Fruit fly (Drosophila melanogaster) whole organism, embryonic: ENCODE measurements around the gene CG13670.

Experiments
- Abd-B ChIP-seq: fragments of 200-800 bp; sonication (Bioruptor generic); optimal IDR thresholded peaks from 2 replicates; lab custom pipeline; 2018; ENCODE audit warnings: missing biosample characterization, mild to moderate bottlenecking, missing genetic modification characterization, moderate library complexity
- CG11093 ChIP-seq: fragments of 200-800 bp; sonication (Bioruptor generic); IDR thresholded peaks from 3 replicates; pipeline ENCODE4 v1.3.6; 2022; ENCODE audit warnings: missing biosample characterization, missing genetic modification characterization
- CG12155 ChIP-seq: fragments of 200-800 bp; sonication (Bioruptor generic); optimal IDR thresholded peaks from 3 replicates; lab custom pipeline; 2016; ENCODE audit warnings: missing biosample characterization, missing genetic modification characterization
- CG13287 ChIP-seq: fragments of 200-800 bp; sonication (Bioruptor generic); IDR thresholded peaks from 2 replicates; pipeline ENCODE4 v1.3.6; 2022; ENCODE audit warnings: missing biosample characterization, missing genetic modification characterization; ENCODE audit not compliant: partially characterized antibody
- CG13296 ChIP-seq: fragments of 200-800 bp; sonication (Bioruptor generic); optimal IDR thresholded peaks from 3 replicates; lab custom pipeline; 2018; ENCODE audit warnings: missing biosample characterization, mild to moderate bottlenecking, missing genetic modification characterization
- CG15696 ChIP-seq: fragments of 200-800 bp; sonication (Bioruptor generic); optimal IDR thresholded peaks from 2 replicates; lab custom pipeline; 2019; ENCODE audit warnings: missing biosample characterization, mild to moderate bottlenecking, missing genetic modification characterization, moderate library complexity
- CG1602 ChIP-seq: fragments of 200-800 bp; sonication (Bioruptor generic); optimal IDR thresholded peaks from 3 replicates; lab custom pipeline; 2016; ENCODE audit warnings: missing biosample characterization, missing genetic modification characterization
- CG18011 ChIP-seq: fragments of 200-800 bp; sonication (Bioruptor generic); optimal IDR thresholded peaks from 2 replicates; lab custom pipeline; 2017; ENCODE audit warnings: missing biosample characterization, missing genetic modification characterization, mild to moderate bottlenecking, moderate library complexity, missing genotype
- CG18262 ChIP-seq: fragments of 200-800 bp; optimal IDR thresholded peaks from 3 replicates; lab custom pipeline; 2019; ENCODE audit warnings: missing biosample characterization, mild to moderate bottlenecking, missing genetic modification characterization, moderate library complexity
- CG32767 ChIP-seq: fragments of 200-800 bp; sonication (Bioruptor generic); IDR thresholded peaks from 2 replicates; pipeline ENCODE4 v1.3.6; 2022; ENCODE audit warnings: missing biosample characterization, missing genetic modification characterization
- CG34224 ChIP-seq: fragments of 200-800 bp; sonication (Bioruptor generic); IDR thresholded peaks from 3 replicates; pipeline ENCODE4 v1.3.6; 2022; ENCODE audit warnings: missing biosample characterization, missing genetic modification characterization; ENCODE audit not compliant: partially characterized antibody
- CG4282 ChIP-seq: fragments of 200-800 bp; sonication (Bioruptor generic); optimal IDR thresholded peaks from 2 replicates; lab custom pipeline; 2016; ENCODE audit warnings: missing biosample characterization, missing genetic modification characterization
- CG4424 ChIP-seq: fragments of 200-800 bp; sonication (Bioruptor generic); optimal IDR thresholded peaks from 3 replicates; lab custom pipeline; 2016; ENCODE audit warnings: missing biosample characterization, missing genetic modification characterization
- CG4707 ChIP-seq: fragments of 200-800 bp; sonication (Bioruptor generic); optimal IDR thresholded peaks from 2 replicates; lab custom pipeline; 2018; ENCODE audit warnings: missing biosample characterization, mild to moderate bottlenecking, missing genetic modification characterization, moderate library complexity
- CG4820 ChIP-seq: fragments of 200-800 bp; sonication (Bioruptor generic); optimal IDR thresholded peaks from 3 replicates; lab custom pipeline; 2016; ENCODE audit warnings: missing biosample characterization, missing genetic modification characterization
- CG5245 ChIP-seq: fragments of 200-800 bp; sonication (Bioruptor generic); optimal IDR thresholded peaks from 3 replicates; lab custom pipeline; 2016; ENCODE audit warnings: missing biosample characterization, missing genetic modification characterization
- CG7357 ChIP-seq: fragments of 200-800 bp; sonication (Bioruptor generic); IDR thresholded peaks from 3 replicates; pipeline ENCODE4 v1.3.6; 2022; ENCODE audit warnings: missing biosample characterization, missing genetic modification characterization
- CG7372 ChIP-seq: fragments of 200-800 bp; sonication (Bioruptor generic); IDR thresholded peaks from 2 replicates; pipeline ENCODE4 v1.3.6; 2022; ENCODE audit warnings: missing biosample characterization, missing genetic modification characterization
- CG7963 ChIP-seq: fragments of 200-800 bp; sonication (Bioruptor generic); IDR thresholded peaks from 3 replicates; pipeline ENCODE4 v1.3.6; 2022; ENCODE audit warnings: missing biosample characterization, missing genetic modification characterization; ENCODE audit not compliant: partially characterized antibody
- CoRest ChIP-seq: fragments of 200-800 bp; sonication (Bioruptor generic); optimal IDR thresholded peaks from 3 replicates; lab custom pipeline; 2018; ENCODE audit warnings: missing biosample characterization, mild to moderate bottlenecking, missing genetic modification characterization, moderate library complexity
- Drgx ChIP-seq: fragments of 200-800 bp; sonication (Bioruptor generic); IDR thresholded peaks from 2 replicates; pipeline ENCODE4 v1.3.6; 2022; ENCODE audit warnings: missing biosample characterization, missing genetic modification characterization
- E2f2 ChIP-seq: fragments of 200-800 bp; sonication (Bioruptor generic); IDR thresholded peaks from 2 replicates; pipeline ENCODE4 v1.3.6; 2022; ENCODE audit warnings: missing biosample characterization, missing genetic modification characterization
- Fer3 ChIP-seq: fragments of 200-800 bp; sonication (Bioruptor generic); optimal IDR thresholded peaks from 2 replicates; lab custom pipeline; 2018; ENCODE audit warnings: missing biosample characterization, mild to moderate bottlenecking, missing genetic modification characterization, moderate library complexity
- Hr78 ChIP-seq, 2 experiments: fragments of 200-800 bp in 1 of 2; fragments of >200 bp in 1 of 2; sonication (Bioruptor generic) in 1 of 2; optimal IDR thresholded peaks; 2 replicates each; lab custom pipeline; 2017 to 2019; ENCODE audit warnings: missing biosample characterization in 2 of 2, missing genetic modification characterization in 2 of 2, mild to moderate bottlenecking in 1 of 2, moderate library complexity in 1 of 2
- Hsf ChIP-seq: fragments of 200-800 bp; sonication (Bioruptor generic); optimal IDR thresholded peaks from 3 replicates; lab custom pipeline; 2016; ENCODE audit warnings: missing biosample characterization, missing genetic modification characterization
- Lim3 ChIP-seq: fragments of 200-800 bp; sonication (Bioruptor generic); IDR thresholded peaks from 2 replicates; pipeline ENCODE4 v1.3.6; 2022; ENCODE audit warnings: missing biosample characterization, missing genetic modification characterization
- MBD-R2 ChIP-seq: fragments of 200-800 bp; sonication (Bioruptor generic); IDR thresholded peaks from 2 replicates; pipeline ENCODE4 v1.3.6; 2022; ENCODE audit warnings: missing biosample characterization, missing genetic modification characterization
- NC2β ChIP-seq: fragments of 200-800 bp; sonication (Bioruptor generic); optimal IDR thresholded peaks from 2 replicates; lab custom pipeline; 2016; ENCODE audit warnings: missing biosample characterization, missing genetic modification characterization
- Nf-YB ChIP-seq: fragments of 200-800 bp; sonication (Bioruptor generic); optimal IDR thresholded peaks from 3 replicates; lab custom pipeline; 2019; ENCODE audit warnings: missing biosample characterization, mild to moderate bottlenecking, missing genetic modification characterization, moderate library complexity
- Spps ChIP-seq: fragments of 200-800 bp; sonication (Bioruptor generic); optimal IDR thresholded peaks from 2 replicates; lab custom pipeline; 2018; ENCODE audit warnings: missing biosample characterization, mild to moderate bottlenecking, missing genetic modification characterization
- Trl ChIP-seq, 3 experiments: fragments of >200 bp in 2 of 3; fragments of 200-800 bp in 1 of 3; sonication (Bioruptor generic) in 1 of 3; optimal IDR thresholded peaks; 2 replicates in 1 of 3; 3 replicates in 2 of 3; lab custom pipeline; 2016 to 2017; ENCODE audit warnings: missing biosample characterization in 1 of 3, missing genetic modification characterization in 1 of 3
- Xrp1 ChIP-seq: fragments of 200-800 bp; sonication (Bioruptor generic); IDR thresholded peaks from 2 replicates; pipeline ENCODE4 v1.3.6; 2022; ENCODE audit warnings: missing biosample characterization, missing genetic modification characterization
- cad ChIP-seq: fragments of >200 bp; optimal IDR thresholded peaks from 2 replicates; lab custom pipeline; 2017; ENCODE audit warnings: missing biosample characterization, missing genetic modification characterization
- cas ChIP-seq: fragments of 200-800 bp; sonication (Bioruptor generic); IDR thresholded peaks from 2 replicates; pipeline ENCODE4 v1.3.6; 2022; ENCODE audit warnings: missing biosample characterization, missing genetic modification characterization
- ci ChIP-seq: fragments of 200-800 bp; sonication (Bioruptor generic); IDR thresholded peaks from 3 replicates; pipeline ENCODE4 v1.3.6; 2022; ENCODE audit warnings: missing biosample characterization, missing genetic modification characterization
- croc ChIP-seq: fragments of 200-800 bp; sonication (Bioruptor generic); conservative IDR thresholded peaks from 3 replicates; pipeline ENCODE4 v1.3.6; 2022; ENCODE audit warnings: missing biosample characterization, missing genetic modification characterization
- crol ChIP-seq: fragments of 200-800 bp; sonication (Bioruptor generic); IDR thresholded peaks from 2 replicates; pipeline ENCODE4 v1.3.6; 2022; ENCODE audit warnings: missing biosample characterization, missing genetic modification characterization
- crp ChIP-seq, 2 experiments: fragments of 200-800 bp; sonication (Bioruptor generic); optimal IDR thresholded peaks; 2 replicates in 1 of 2; 3 replicates in 1 of 2; lab custom pipeline; 2017; ENCODE audit warnings: missing biosample characterization in 2 of 2, missing genetic modification characterization in 2 of 2, mild to moderate bottlenecking in 1 of 2, moderate library complexity in 1 of 2
- fu2 ChIP-seq: fragments of 200-800 bp; sonication (Bioruptor generic); optimal IDR thresholded peaks from 2 replicates; lab custom pipeline; 2016; ENCODE audit warnings: missing biosample characterization, missing genetic modification characterization
- jumu ChIP-seq: fragments of 200-800 bp; sonication (Bioruptor generic); optimal IDR thresholded peaks from 3 replicates; lab custom pipeline; 2016; ENCODE audit warnings: missing biosample characterization, missing genetic modification characterization
- mld ChIP-seq: fragments of 200-800 bp; sonication (Bioruptor generic); IDR thresholded peaks from 3 replicates; pipeline ENCODE4 v1.3.6; 2022; ENCODE audit warnings: missing biosample characterization, missing genetic modification characterization; ENCODE audit not compliant: partially characterized antibody
- p53 ChIP-seq: fragments of 200-800 bp; sonication (Bioruptor generic); optimal IDR thresholded peaks from 2 replicates; lab custom pipeline; 2016; ENCODE audit warnings: missing biosample characterization, missing genetic modification characterization
- psq ChIP-seq: fragments of 200-800 bp; sonication (Bioruptor generic); optimal IDR thresholded peaks from 2 replicates; lab custom pipeline; 2017; ENCODE audit warnings: missing biosample characterization, missing genetic modification characterization
- salm ChIP-seq: fragments of 200-800 bp; sonication (Bioruptor generic); optimal IDR thresholded peaks from 2 replicates; lab custom pipeline; 2018; ENCODE audit warnings: missing biosample characterization, mild to moderate bottlenecking, missing genetic modification characterization
- sc ChIP-seq, 3 experiments: fragments of >200 bp in 2 of 3; fragments of 200-800 bp in 1 of 3; sonication (Bioruptor generic) in 1 of 3; optimal IDR thresholded peaks; 2 replicates in 2 of 3; 3 replicates in 1 of 3; lab custom pipeline; 2017; ENCODE audit warnings: mild to moderate bottlenecking in 1 of 3, missing biosample characterization in 1 of 3, missing genetic modification characterization in 1 of 3, missing genetic modification reagents in 1 of 3
- schlank ChIP-seq: fragments of 200-800 bp; sonication (Bioruptor generic); optimal IDR thresholded peaks from 2 replicates; lab custom pipeline; 2018; ENCODE audit warnings: missing biosample characterization, mild to moderate bottlenecking, missing genetic modification characterization
- sens ChIP-seq: fragments of 200-800 bp; sonication (Bioruptor generic); peaks from one replicate; lab custom pipeline; 2016; ENCODE audit warnings: missing biosample characterization, missing genetic modification characterization
- tna ChIP-seq: fragments of 200-800 bp; sonication (Bioruptor generic); IDR thresholded peaks from 2 replicates; pipeline ENCODE4 v1.3.6; 2022; ENCODE audit warnings: missing biosample characterization, missing genetic modification characterization; ENCODE audit not compliant: partially characterized antibody
- trem ChIP-seq: fragments of 200-800 bp; optimal IDR thresholded peaks from 3 replicates; lab custom pipeline; 2019; ENCODE audit warnings: missing biosample characterization, mild to moderate bottlenecking, missing genetic modification characterization, moderate library complexity
- twi ChIP-seq: fragments of 200-800 bp; optimal IDR thresholded peaks from 2 replicates; lab custom pipeline; 2019; ENCODE audit warnings: missing biosample characterization, mild to moderate bottlenecking, missing genetic modification characterization, moderate library complexity
- zfh1 ChIP-seq: fragments of 200-800 bp; sonication (Bioruptor generic); IDR thresholded peaks from 3 replicates; pipeline ENCODE4 v1.3.6; 2022; ENCODE audit warnings: missing biosample characterization, missing genetic modification characterization

Gene CG13670

DNA sequence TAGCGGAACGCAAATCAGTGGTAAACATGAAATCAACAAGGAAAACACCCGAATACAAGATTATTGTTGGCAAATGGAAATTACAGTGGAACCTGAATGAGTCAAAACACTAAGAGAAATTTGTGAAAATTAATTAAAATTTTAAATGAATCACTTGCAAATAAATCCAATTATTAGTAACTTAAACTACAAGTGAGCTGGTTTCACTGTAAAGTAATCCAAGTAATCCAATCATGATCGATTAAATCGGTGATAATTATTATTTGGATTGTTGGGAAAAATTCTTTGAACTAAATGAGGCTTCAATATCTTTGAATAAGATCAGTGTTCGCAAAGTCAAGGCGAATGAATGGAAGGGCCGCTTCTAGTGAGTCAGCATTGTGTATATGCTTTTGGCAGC, 32.2 kb upstream of the CG13670 start (continued):
- TF ChIP-seq CG18011 (GFP tag; lab: Kevin White, UChicago) (no peak), E2f2 (GFP tag; lab: Robert Waterston, UW) (no peak), Spps (tag; lab: Kevin White, UChicago) (no peak), CG7963 (GFP tag; lab: Robert Waterston, UW) (no peak), CG34224 (GFP tag; lab: Robert Waterston, UW) (no peak), Abd-B (GFP tag; lab: Kevin White, UChicago) (no peak), CoRest (peak; percentile 30), CG11093 (GFP tag; lab: Robert Waterston, UW) (no peak), Hr78 (GFP tag; optimal IDR thresholded peaks at IDR 0.05; lab: Kevin White, UChicago) (no peak), zfh1 (GFP tag; lab: Robert Waterston, UW) (no peak), cas (GFP tag; lab: Robert Waterston, UW) (no peak), Nf-YB (GFP tag; lab: Kevin White, UChicago) (no peak), CG7372 (GFP tag; lab: Robert Waterston, UW) (no peak), CG18262 (tag; lab: Kevin White, UChicago) (no peak), CG12155 (GFP tag; lab: Kevin White, UChicago) (peak; percentile 13), MBD-R2 (no peak), CG1602 (GFP tag; lab: Kevin White, UChicago) (no peak), jumu (GFP tag; lab: Kevin White, UChicago) (no peak), CG4820 (GFP tag; lab: Kevin White, UChicago) (no peak), psq (GFP tag; lab: Kevin White, UChicago) (no peak), CG7357 (no peak), CG5245 (GFP tag; lab: Kevin White, UChicago) (no peak), cad (GFP tag; lab: Kevin White, UChicago) (no peak), Drgx (GFP tag; lab: Robert Waterston, UW) (no peak), crol (GFP tag; lab: Robert Waterston, UW) (no peak), CG4424 (no peak), Lim3 (GFP tag; lab: Robert Waterston, UW) (no peak), tna (GFP tag; lab: Robert Waterston, UW) (no peak), twi (tag; lab: Kevin White, UChicago) (no peak), fu2 (GFP tag; lab: Kevin White, UChicago) (no peak), ci (GFP tag; lab: Robert Waterston, UW) (no peak), mld (GFP tag; lab: Robert Waterston, UW) (no peak), CG15696 (tag; lab: Kevin White, UChicago) (no peak), Hsf (GFP tag; lab: Kevin White, UChicago) (peak; percentile 31), croc (no peak), sc (optimal IDR thresholded peaks at IDR 0.05; lab: Kevin White, UChicago) (no peak), sc (GFP tag; optimal IDR thresholded peaks at IDR 0.05; lab: Kevin White, UChicago) (no peak), Fer3 (tag; lab: Kevin White, UChicago) (no peak), Trl (optimal IDR thresholded peaks at IDR 0.05; lab: Kevin White, UChicago) (no peak), Trl (GFP tag; optimal IDR thresholded peaks at IDR 0.05; lab: Kevin White, UChicago) (no peak), CG4282 (GFP tag; lab: Kevin White, UChicago) (no peak), salm (tag; lab: Kevin White, UChicago) (no peak), CG13287 (GFP tag; lab: Robert Waterston, UW) (no peak), NC2β (GFP tag; lab: Kevin White, UChicago) (no peak), trem (tag; lab: Kevin White, UChicago) (no peak), crp (GFP tag; optimal IDR thresholded peaks at IDR 0.05; lab: Kevin White, UChicago) (no peak), CG4707 (GFP tag; lab: Kevin White, UChicago) (no peak), CG13296 (GFP tag; lab: Kevin White, UChicago) (peak; percentile 25), sens (GFP tag; lab: Kevin White, UChicago) (peak; percentile 62), schlank (tag; lab: Kevin White, UChicago) (no peak), Xrp1 (GFP tag; lab: Robert Waterston, UW) (no peak), p53 (no peak), CG32767 (GFP tag; lab: Robert Waterston, UW) (no peak)
